Worm (Caenorhabditis elegans): ENCODE measurements around the gene cyp-33C12.

DNA sequence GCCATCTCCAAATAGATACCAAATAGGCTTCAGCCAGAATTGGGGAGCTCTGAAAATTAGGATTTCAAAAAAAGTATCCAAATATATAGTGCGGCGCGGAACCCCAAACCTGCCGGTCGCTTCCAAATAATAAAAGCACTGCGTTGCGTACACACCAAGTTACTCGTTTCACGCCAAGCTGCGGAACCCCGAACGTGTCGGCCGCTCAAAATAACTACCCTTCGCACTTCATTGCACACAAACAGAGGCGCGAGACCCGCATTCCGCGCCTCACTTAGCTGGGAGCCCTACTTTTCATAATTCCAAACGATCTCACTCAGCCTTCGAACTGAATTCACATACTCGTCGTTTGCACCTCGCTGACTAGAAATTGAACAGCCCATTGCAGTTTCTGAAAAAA, 4.6 kb downstream of the cyp-33C12 start:
- TF ChIP-seq jun-1 (tag; optimal IDR thresholded peaks at IDR 0.05) (no peak), nhr-11 (tag; optimal IDR thresholded peaks at IDR 0.05) (no peak), ceh-28 (tag; optimal IDR thresholded peaks at IDR 0.05) (no peak), fkh-10 (GFP tag; optimal IDR thresholded peaks at IDR 0.05) (no peak), unc-62 (GFP tag; optimal IDR thresholded peaks at IDR 0.05) (no peak), nhr-12 (tag; optimal IDR thresholded peaks at IDR 0.05) (no peak), nhr-237 (tag; optimal IDR thresholded peaks at IDR 0.05) (no peak), ceh-82 (tag; optimal IDR thresholded peaks at IDR 0.05) (no peak), elt-1 (tag; optimal IDR thresholded peaks at IDR 0.05) (no peak), mdl-1 (tag; optimal IDR thresholded peaks at IDR 0.05) (no peak), nhr-23 (tag; optimal IDR thresholded peaks at IDR 0.05) (no peak), pqm-1 (tag; optimal IDR thresholded peaks at IDR 0.05) (no peak), snpc-4 (tag; optimal IDR thresholded peaks at IDR 0.05) (no peak), fos-1 (tag; optimal IDR thresholded peaks at IDR 0.05) (no peak)
